Fruit fly (Drosophila melanogaster) whole organism, prepupa: Measurements from ENCODE around the gene mei-218.

ENCODE experiments used
- Blimp-1 ChIP-seq: fragments of 200-800 bp; sonication (Bioruptor generic); optimal IDR thresholded peaks from 3 replicates; lab custom pipeline; 2017; ENCODE audit warnings: missing biosample characterization, missing genetic modification characterization, mild to moderate bottlenecking, moderate library complexity, missing genetic modification reagents
- CG10631 ChIP-seq: fragments of 200-800 bp; sonication (Bioruptor generic); optimal IDR thresholded peaks from 2 replicates; lab custom pipeline; 2016; ENCODE audit warnings: missing biosample characterization, missing genetic modification characterization
- CG10669 ChIP-seq: fragments of 200-800 bp; sonication (Bioruptor generic); optimal IDR thresholded peaks from 3 replicates; lab custom pipeline; 2018; ENCODE audit warnings: missing biosample characterization, mild to moderate bottlenecking, missing genetic modification characterization, moderate library complexity
- CG11902 ChIP-seq: fragments of 200-800 bp; sonication (Bioruptor generic); optimal IDR thresholded peaks from 3 replicates; lab custom pipeline; 2016; ENCODE audit warnings: missing biosample characterization, missing genetic modification characterization
- CG15336 ChIP-seq: fragments of 200-800 bp; sonication (Bioruptor generic); IDR thresholded peaks from 2 replicates; pipeline ENCODE4 v1.3.6; 2022; ENCODE audit warnings: missing biosample characterization, missing genetic modification characterization
- CG1621 ChIP-seq: fragments of 200-800 bp; sonication (Bioruptor generic); optimal IDR thresholded peaks from 3 replicates; lab custom pipeline; 2018; ENCODE audit warnings: missing biosample characterization, mild to moderate bottlenecking, missing genetic modification characterization
- CG16779 ChIP-seq: fragments of 200-800 bp; sonication (Bioruptor generic); optimal IDR thresholded peaks from 3 replicates; lab custom pipeline; 2017; ENCODE audit warnings: missing biosample characterization, mild to moderate bottlenecking, missing genetic modification characterization
- CG3032 ChIP-seq: fragments of 200-800 bp; optimal IDR thresholded peaks from 2 replicates; lab custom pipeline; 2019; ENCODE audit warnings: missing biosample characterization, mild to moderate bottlenecking, missing genetic modification characterization, moderate library complexity
- CG32006 ChIP-seq: fragments of 200-800 bp; sonication (Bioruptor generic); optimal IDR thresholded peaks from 3 replicates; lab custom pipeline; 2017; ENCODE audit warnings: missing biosample characterization, mild to moderate bottlenecking, missing genetic modification characterization
- CG34406 ChIP-seq: fragments of 200-800 bp; sonication (Bioruptor generic); optimal IDR thresholded peaks from 3 replicates; lab custom pipeline; 2016; ENCODE audit warnings: missing biosample characterization, missing genetic modification characterization
- CG3919 ChIP-seq: fragments of 200-800 bp; sonication (Bioruptor generic); optimal IDR thresholded peaks from 3 replicates; lab custom pipeline; 2016; ENCODE audit warnings: missing biosample characterization, missing genetic modification characterization
- CG6276 ChIP-seq: fragments of 200-800 bp; sonication (Bioruptor generic); optimal IDR thresholded peaks from 2 replicates; lab custom pipeline; 2017; ENCODE audit warnings: missing biosample characterization, mild to moderate bottlenecking, missing genetic modification characterization
- CG6792 ChIP-seq: fragments of 200-800 bp; sonication (Bioruptor generic); optimal IDR thresholded peaks from 3 replicates; lab custom pipeline; 2016; ENCODE audit warnings: missing biosample characterization, missing genetic modification characterization
- CG6808 ChIP-seq: fragments of 200-800 bp; sonication (Bioruptor generic); optimal IDR thresholded peaks from 3 replicates; lab custom pipeline; 2017; ENCODE audit warnings: missing biosample characterization, missing genetic modification characterization, mild to moderate bottlenecking, moderate library complexity, missing genetic modification reagents
- CG6854 ChIP-seq: fragments of 200-800 bp; sonication (Bioruptor generic); optimal IDR thresholded peaks from 2 replicates; lab custom pipeline; 2017; ENCODE audit warnings: missing biosample characterization, mild to moderate bottlenecking, missing genetic modification characterization
- CG7368 ChIP-seq: fragments of 200-800 bp; sonication (Bioruptor generic); optimal IDR thresholded peaks from 3 replicates; lab custom pipeline; 2016; ENCODE audit warnings: missing biosample characterization, missing genetic modification characterization
- CG8119 ChIP-seq: fragments of 200-800 bp; sonication (Bioruptor generic); IDR thresholded peaks from 3 replicates; pipeline ENCODE4 v1.3.6; 2022; ENCODE audit warnings: missing biosample characterization, missing genetic modification characterization
- CG8319 ChIP-seq: fragments of 200-800 bp; sonication (Bioruptor generic); optimal IDR thresholded peaks from 3 replicates; lab custom pipeline; 2016; ENCODE audit warnings: missing biosample characterization, missing genetic modification characterization
- CG8632 ChIP-seq: fragments of 200-800 bp; sonication (Bioruptor generic); optimal IDR thresholded peaks from 3 replicates; lab custom pipeline; 2016; ENCODE audit warnings: missing biosample characterization, missing genetic modification characterization
- CG9139 ChIP-seq: fragments of 200-800 bp; sonication (Bioruptor generic); optimal IDR thresholded peaks from 3 replicates; lab custom pipeline; 2017; ENCODE audit warnings: missing biosample characterization, mild to moderate bottlenecking, missing genetic modification characterization
- Ets21C ChIP-seq: fragments of 200-800 bp; sonication (Bioruptor generic); optimal IDR thresholded peaks from 3 replicates; lab custom pipeline; 2016; ENCODE audit warnings: missing biosample characterization, missing genetic modification characterization
- Ets96B ChIP-seq: fragments of 200-800 bp; optimal IDR thresholded peaks from 2 replicates; lab custom pipeline; 2019; ENCODE audit warnings: missing biosample characterization, mild to moderate bottlenecking, missing genetic modification characterization, moderate library complexity
- Gug ChIP-seq: fragments of 200-800 bp; sonication (Bioruptor generic); IDR thresholded peaks from 2 replicates; pipeline ENCODE4 v1.3.6; 2022; ENCODE audit warnings: missing biosample characterization, missing genetic modification characterization
- Hr38 ChIP-seq: sonication (Bioruptor generic); optimal IDR thresholded peaks from 2 replicates; lab custom pipeline; 2016; ENCODE audit warnings: missing biosample characterization, missing genetic modification characterization
- Hr39 ChIP-seq: fragments of 200-800 bp; sonication (Bioruptor generic); optimal IDR thresholded peaks from 2 replicates; lab custom pipeline; 2016; ENCODE audit warnings: missing biosample characterization, missing genetic modification characterization
- Hr4 ChIP-seq: fragments of 200-800 bp; sonication (Bioruptor generic); optimal IDR thresholded peaks from 3 replicates; lab custom pipeline; 2016; ENCODE audit warnings: missing biosample characterization, missing genetic modification characterization
- Lpt ChIP-seq: fragments of 200-800 bp; sonication (Bioruptor generic); optimal IDR thresholded peaks from 3 replicates; lab custom pipeline; 2016; ENCODE audit warnings: missing biosample characterization, missing genetic modification characterization
- Met ChIP-seq: fragments of 200-800 bp; sonication (Bioruptor generic); optimal IDR thresholded peaks from 3 replicates; lab custom pipeline; 2016; ENCODE audit warnings: missing biosample characterization, missing genetic modification characterization
- Smox ChIP-seq: fragments of 200-800 bp; sonication (Bioruptor generic); optimal IDR thresholded peaks from 3 replicates; lab custom pipeline; 2016; ENCODE audit warnings: missing biosample characterization, missing genetic modification characterization
- Sox102F ChIP-seq: fragments of 200-800 bp; sonication (Bioruptor generic); optimal IDR thresholded peaks from 2 replicates; lab custom pipeline; 2016; ENCODE audit warnings: missing biosample characterization, mild to moderate bottlenecking, missing genetic modification characterization
- Sox14 ChIP-seq: fragments of 200-800 bp; sonication (Bioruptor generic); optimal IDR thresholded peaks from 3 replicates; lab custom pipeline; 2016; ENCODE audit warnings: missing biosample characterization, missing genetic modification characterization
- acj6 ChIP-seq: fragments of 200-800 bp; sonication (Bioruptor generic); optimal IDR thresholded peaks from 3 replicates; lab custom pipeline; 2016; ENCODE audit warnings: missing biosample characterization, missing genetic modification characterization
- dac ChIP-seq: fragments of 200-800 bp; sonication (Bioruptor generic); optimal IDR thresholded peaks from 2 replicates; lab custom pipeline; 2017; ENCODE audit warnings: missing biosample characterization, mild to moderate bottlenecking, missing genetic modification characterization
- dsx ChIP-seq: fragments of 200-800 bp; optimal IDR thresholded peaks from 3 replicates; lab custom pipeline; 2019; ENCODE audit warnings: missing biosample characterization, mild to moderate bottlenecking, missing genetic modification characterization, moderate library complexity; ENCODE audit not compliant: poor library complexity, severe bottlenecking
- eg ChIP-seq: fragments of 200-800 bp; sonication (Bioruptor generic); IDR thresholded peaks from 3 replicates; pipeline ENCODE4 v1.3.6; 2022; ENCODE audit warnings: missing biosample characterization, missing genetic modification characterization
- esn ChIP-seq: fragments of 200-800 bp; sonication (Bioruptor generic); optimal IDR thresholded peaks from 2 replicates; lab custom pipeline; 2016; ENCODE audit warnings: missing biosample characterization, mild to moderate bottlenecking, missing genetic modification characterization, moderate library complexity
- fd59A ChIP-seq: fragments of 200-800 bp; sonication (Bioruptor generic); optimal IDR thresholded peaks from 2 replicates; lab custom pipeline; 2017; ENCODE audit warnings: missing biosample characterization, mild to moderate bottlenecking, missing genetic modification characterization, missing genetic modification reagents
- fd85E ChIP-seq: fragments of 200-800 bp; sonication (Bioruptor generic); optimal IDR thresholded peaks from 3 replicates; lab custom pipeline; 2016; ENCODE audit warnings: missing biosample characterization, missing genetic modification characterization
- fkh ChIP-seq: fragments of 200-800 bp; sonication (Bioruptor generic); optimal IDR thresholded peaks from 3 replicates; lab custom pipeline; 2017; ENCODE audit warnings: missing biosample characterization, mild to moderate bottlenecking, missing genetic modification characterization, moderate library complexity
- pdm3 ChIP-seq: fragments of 200-800 bp; sonication (Bioruptor generic); optimal IDR thresholded peaks from 3 replicates; lab custom pipeline; 2016; ENCODE audit warnings: missing biosample characterization, missing genetic modification characterization
- salr ChIP-seq, 2 experiments: fragments of 200-800 bp; sonication (Bioruptor generic); optimal IDR thresholded peaks; 3 replicates each; lab custom pipeline; 2016 to 2018; ENCODE audit warnings: missing biosample characterization in 2 of 2, missing genetic modification characterization in 2 of 2, mild to moderate bottlenecking in 1 of 2
- ss ChIP-seq, 2 experiments: fragments of 200-800 bp; sonication (Bioruptor generic); optimal IDR thresholded peaks; 2 replicates in 1 of 2; 3 replicates in 1 of 2; lab custom pipeline; 2017 to 2018; ENCODE audit warnings: mild to moderate bottlenecking in 2 of 2, missing biosample characterization in 2 of 2, missing genetic modification characterization in 2 of 2, moderate library complexity in 1 of 2
- svp ChIP-seq: fragments of 200-800 bp; sonication (Bioruptor generic); peaks from one replicate; lab custom pipeline; 2016; ENCODE audit warnings: missing biosample characterization, missing genetic modification characterization
- topi ChIP-seq: fragments of 200-800 bp; sonication (Bioruptor generic); optimal IDR thresholded peaks from 3 replicates; lab custom pipeline; 2016; ENCODE audit warnings: missing biosample characterization, missing genetic modification characterization

mei-218 gene

dm6 chrX:17125017-17125821 lies 17.6 kb downstream of the mei-218 start (continued):
- TF ChIP-seq Smox (GFP tag; lab: Kevin White, UChicago) (peak; percentile 15), Hr39 (GFP tag; lab: Kevin White, UChicago) (no peak), CG6276 (GFP tag; lab: Kevin White, UChicago) (peak; percentile 47), acj6 (GFP tag; lab: Kevin White, UChicago) (peak; percentile 13), CG16779 (tag; lab: Kevin White, UChicago) (peak; percentile 41), CG9139 (GFP tag; lab: Kevin White, UChicago) (peak; percentile 44), Hr4 (peak; percentile 21), Ets21C (peak; percentile 15), Lpt (GFP tag; lab: Kevin White, UChicago) (no peak), salr (GFP tag; optimal IDR thresholded peaks at IDR 0.05; lab: Kevin White, UChicago) (peak in 1 of 2 experiments; percentile 40), eg (GFP tag; lab: Robert Waterston, UW) (no peak; the same call in 2 of the 3 replicates), CG8632 (peak; percentile 10), esn (GFP tag; lab: Kevin White, UChicago) (peak; percentile 44), CG32006 (GFP tag; lab: Kevin White, UChicago) (peak; percentile 29), CG10669 (GFP tag; lab: Kevin White, UChicago) (peak; percentile 43), CG3032 (peak; percentile 43), CG6792 (peak; percentile 15), CG15336 (GFP tag; lab: Robert Waterston, UW) (peak; percentile 54)
- TF ChIP-seq, all 60 proteins: peak for 37

- TF ChIP-seq fkh (GFP tag; lab: Kevin White, UChicago) (no peak), Lpt (GFP tag; lab: Kevin White, UChicago) (no peak), svp (peak; percentile 92), acj6 (GFP tag; lab: Kevin White, UChicago) (peak; percentile 57), CG8632 (peak; percentile 68), dac (GFP tag; lab: Kevin White, UChicago) (peak; percentile 10), CG7368 (GFP tag; lab: Kevin White, UChicago) (peak; percentile 55), CG1621 (tag; lab: Kevin White, UChicago) (peak; percentile 24), Smox (GFP tag; lab: Kevin White, UChicago) (peak; percentile 60), CG8319 (GFP tag; lab: Kevin White, UChicago) (peak; percentile 46), CG9139 (GFP tag; lab: Kevin White, UChicago) (no peak), Ets96B (tag; lab: Kevin White, UChicago) (peak; percentile 36), eg (GFP tag; lab: Robert Waterston, UW) (peak; percentile 69), CG6276 (GFP tag; lab: Kevin White, UChicago) (peak; percentile 50), CG6854 (GFP tag; lab: Kevin White, UChicago) (no peak), CG10631 (GFP tag; lab: Kevin White, UChicago) (peak; percentile 41), CG34406 (GFP tag; lab: Kevin White, UChicago) (peak; percentile 64), Blimp-1 (GFP tag; lab: Kevin White, UChicago) (no peak), esn (GFP tag; lab: Kevin White, UChicago) (peak; percentile 66), CG3919 (GFP tag; lab: Kevin White, UChicago) (peak; percentile 52), pdm3 (GFP tag; lab: Kevin White, UChicago) (peak; percentile 77), Met (GFP tag; lab: Kevin White, UChicago) (peak; percentile 65), Hr4 (peak; percentile 64), CG3032 (peak; percentile 24), Hr39 (GFP tag; lab: Kevin White, UChicago) (peak; percentile 52), dsx (GFP tag; lab: Kevin White, UChicago) (no peak), CG6808 (peak; percentile 34), CG6792 (peak; percentile 52), topi (peak; percentile 62), Gug (GFP tag; lab: Robert Waterston, UW) (peak; percentile 43), Sox102F (peak; percentile 64), Sox14 (GFP tag; lab: Kevin White, UChicago) (peak; percentile 18), Hr38 (GFP tag; lab: Kevin White, UChicago) (no peak), ss (GFP tag; optimal IDR thresholded peaks at IDR 0.05; lab: Kevin White, UChicago) (peak in 1 of 2 experiments; percentile 43), fd59A (GFP tag; lab: Kevin White, UChicago) (no peak), CG11902 (GFP tag; lab: Kevin White, UChicago) (peak; percentile 21), CG8119 (GFP tag; lab: Robert Waterston, UW) (peak; percentile 38; the same call in 1 of the 3 replicates), salr (GFP tag; optimal IDR thresholded peaks at IDR 0.05; lab: Kevin White, UChicago) (peak in 1 of 2 experiments; percentile 16), fd85E (GFP tag; lab: Kevin White, UChicago) (no peak)
Observed at dm6 chrX:17123545-17124203, 19.1 kb downstream of the mei-218 start.
